Worm (Caenorhabditis elegans) whole organism, L4 larva: ENCODE data around the gene lgc-31.

Source experiments
- Y48G9A.11 ChIP-seq: fragments of 200-800 bp; sonication (Bioruptor generic); IDR thresholded peaks from 2 replicates; pipeline ENCODE4 v1.3.6; 2022; ENCODE audit warnings: missing genetic modification reagents, missing genetic modification characterization, missing compliant biosample characterization
- lin-13 ChIP-seq: fragments of 150-350 bp; optimal IDR thresholded peaks from 2 replicates; lab custom pipeline; 2014; ENCODE audit warnings: missing biosample characterization, missing genetic modification reagents, missing genetic modification characterization
- mdl-1 ChIP-seq, 2 experiments: fragments of 150-350 bp in 1 of 2; sonication (generic microtip) in 1 of 2; optimal IDR thresholded peaks; 2 replicates each; lab custom pipeline; 2014 to 2017; ENCODE audit warnings: missing biosample characterization in 2 of 2, missing genetic modification characterization in 2 of 2

ce11 chrV:15553869-15554268, 32.0 kb upstream of the lgc-31 start:
- TF ChIP-seq lin-13 = no peak
- TF ChIP-seq mdl-1 (tag; optimal IDR thresholded peaks at IDR 0.05; lab: Kevin White, UChicago) = no peak
- TF ChIP-seq Y48G9A.11 (GFP tag; lab: Robert Waterston, UW) = 0 out of 2 replicates have a peak, but pooled peaks have one; percentile 37
